Worm (Caenorhabditis elegans) whole organism, early embryonic: ENCODE measurements around the gene sumv-1.

Experiments used
- B0310.2 ChIP-seq: sonication (generic microtip); optimal IDR thresholded peaks from 2 replicates; lab custom pipeline; 2016; ENCODE audit warnings: mild to moderate bottlenecking, missing genetic modification characterization, missing compliant biosample characterization
- F13C5.2 ChIP-seq: sonication (generic microtip); optimal IDR thresholded peaks from 2 replicates; lab custom pipeline; 2017; ENCODE audit warnings: mild to moderate bottlenecking, missing genetic modification characterization, inconsistent platforms, missing compliant biosample characterization
- ama-1 ChIP-seq: fragments of 150-350 bp; optimal IDR thresholded peaks from 2 replicates; lab custom pipeline; 2014
- ceh-13 ChIP-seq: fragments of 200-800 bp; sonication (Bioruptor generic); optimal IDR thresholded peaks from 2 replicates; lab custom pipeline; 2018; ENCODE audit warnings: mild to moderate bottlenecking, missing genetic modification characterization, missing compliant biosample characterization
- ceh-36 ChIP-seq: sonication (generic microtip); optimal IDR thresholded peaks from 2 replicates; lab custom pipeline; 2016; ENCODE audit warnings: missing genetic modification characterization, inconsistent platforms, missing compliant biosample characterization
- ets-7 ChIP-seq: sonication (generic microtip); optimal IDR thresholded peaks from 2 replicates; lab custom pipeline; 2016; ENCODE audit warnings: missing genotype, missing genetic modification characterization, missing compliant biosample characterization
- flt-1 ChIP-seq: fragments of 200-800 bp; sonication (Bioruptor generic); IDR thresholded peaks from 2 replicates; pipeline ENCODE4 v1.3.6; 2022; ENCODE audit warnings: missing genetic modification characterization, missing compliant biosample characterization
- hmbx-1 ChIP-seq: sonication (generic microtip); optimal IDR thresholded peaks from 2 replicates; lab custom pipeline; 2016; ENCODE audit warnings: mild to moderate bottlenecking, missing genetic modification characterization, missing compliant biosample characterization
- scrt-1 ChIP-seq: fragments of 200-800 bp; sonication (Bioruptor generic); IDR thresholded peaks from 2 replicates; pipeline ENCODE4 v1.3.6; 2022; ENCODE audit warnings: missing genetic modification characterization, missing compliant biosample characterization
- sea-1 ChIP-seq: fragments of 200-800 bp; sonication (Bioruptor generic); conservative IDR thresholded peaks from 2 replicates; pipeline ENCODE4 v1.3.6; 2022; ENCODE audit warnings: missing genetic modification characterization, missing compliant biosample characterization
- tbx-11 ChIP-seq: fragments of 200-800 bp; sonication (Bioruptor generic); IDR thresholded peaks from 2 replicates; pipeline ENCODE4 v1.3.6; 2022; ENCODE audit warnings: missing genetic modification characterization, missing compliant biosample characterization
- tbx-37 ChIP-seq: fragments of 200-800 bp; sonication (Bioruptor generic); conservative IDR thresholded peaks from 2 replicates; pipeline ENCODE4 v1.3.6; 2022; ENCODE audit warnings: missing genetic modification reagents, missing genetic modification characterization, missing compliant biosample characterization
- tra-4 ChIP-seq: sonication (generic microtip); optimal IDR thresholded peaks from 2 replicates; lab custom pipeline; 2017; ENCODE audit warnings: missing genetic modification characterization, missing compliant biosample characterization

ce11 chrIII:5273396-5273857 is 19.4 kb upstream of the sumv-1 start, which contains the start of gene ztf-8:
- no peak for TF ChIP-seq ceh-13 (GFP tag; lab: Kevin White, UChicago)
- TF ChIP-seq ama-1 (lab: Kevin White, UChicago) = no peak
- no peak for TF ChIP-seq hmbx-1 (tag; lab: Kevin White, UChicago)
- TF ChIP-seq B0310.2 = no peak
- TF ChIP-seq tbx-37 (GFP tag; lab: Robert Waterston, UW) = no peak
- TF ChIP-seq tbx-11 = no peak
- TF ChIP-seq flt-1 = no peak
- no peak for TF ChIP-seq ets-7
- no peak for TF ChIP-seq scrt-1 (GFP tag; lab: Robert Waterston, UW)
- TF ChIP-seq F13C5.2 = no peak
- no peak for TF ChIP-seq ceh-36 (tag; lab: Kevin White, UChicago)
- no peak for TF ChIP-seq tra-4 (tag; lab: Kevin White, UChicago)
- TF ChIP-seq sea-1 (GFP tag; lab: Robert Waterston, UW) = no peak
